Fruit fly (Drosophila melanogaster) whole organism, prepupa: ENCODE measurements around the gene CG17996.

Experiments used
- Hr39 ChIP-seq: fragments of 200-800 bp; sonication (Bioruptor generic); optimal IDR thresholded peaks from 2 replicates; lab custom pipeline; 2016; ENCODE audit warnings: missing biosample characterization, missing genetic modification characterization
- Smox ChIP-seq: fragments of 200-800 bp; sonication (Bioruptor generic); optimal IDR thresholded peaks from 3 replicates; lab custom pipeline; 2016; ENCODE audit warnings: missing biosample characterization, missing genetic modification characterization
- lz ChIP-seq: fragments of 200-800 bp; sonication (Bioruptor generic); optimal IDR thresholded peaks from 3 replicates; lab custom pipeline; 2016; ENCODE audit warnings: missing biosample characterization, missing genetic modification characterization

dm6 chr2L:16718446-16719173, 12.2 kb downstream of the CG17996 start:
- no peak for TF ChIP-seq Smox (GFP tag; lab: Kevin White, UChicago)
- no peak for TF ChIP-seq Hr39
- TF ChIP-seq lz (GFP tag; lab: Kevin White, UChicago) = no peak
